Worm (Caenorhabditis elegans): Measurements from ENCODE around the gene lin-56.

Gene lin-56

ce11 chrII:10500674-10501073 lies 50.9 kb downstream of the lin-56 start:
- no peak for TF ChIP-seq tbx-37 (GFP tag; conservative IDR thresholded peaks at IDR 0.05)

- TF ChIP-seq F13C5.2 (tag; optimal IDR thresholded peaks at IDR 0.05) (peak; percentile 28), ceh-13 (GFP tag; optimal IDR thresholded peaks at IDR 0.05) (no peak), tra-4 (tag; optimal IDR thresholded peaks at IDR 0.05) (no peak), pes-1 (GFP tag; IDR thresholded peaks at IDR 0.05) (no peak), hmg-4 (GFP tag; optimal IDR thresholded peaks at IDR 0.05) (peak; percentile 34), hnd-1 (tag; optimal IDR thresholded peaks at IDR 0.05) (no peak), tbx-11 (GFP tag; IDR thresholded peaks at IDR 0.05) (no peak)
Observed at ce11 chrII:10501578-10501977, 51.8 kb downstream of the lin-56 start.

All from whole organism, early embryonic.